Fruit fly (Drosophila melanogaster) whole organism, embryonic: ENCODE results near the gene sinu.

ENCODE experiments used
- Abd-B ChIP-seq: fragments of 200-800 bp; sonication (Bioruptor generic); optimal IDR thresholded peaks from 2 replicates; lab custom pipeline; 2018; ENCODE audit warnings: missing biosample characterization, mild to moderate bottlenecking, missing genetic modification characterization, moderate library complexity
- Antp ChIP-seq: fragments of 200-800 bp; sonication (Bioruptor generic); optimal IDR thresholded peaks from 3 replicates; lab custom pipeline; 2016; ENCODE audit warnings: missing biosample characterization, missing genetic modification characterization
- Atf6 ChIP-seq: fragments of 200-800 bp; sonication (Bioruptor generic); IDR thresholded peaks from 2 replicates; pipeline ENCODE4 v1.3.6; 2022; ENCODE audit warnings: missing biosample characterization, missing genetic modification characterization
- B-H1 ChIP-seq: fragments of 200-800 bp; sonication (Bioruptor generic); IDR thresholded peaks from 3 replicates; pipeline ENCODE4 v1.3.6; 2022; ENCODE audit warnings: missing biosample characterization, missing genetic modification characterization
- B-H2 ChIP-seq: fragments of 200-800 bp; sonication (Bioruptor generic); optimal IDR thresholded peaks from 2 replicates; lab custom pipeline; 2018; ENCODE audit warnings: missing biosample characterization, mild to moderate bottlenecking, missing genetic modification characterization
- Bgb ChIP-seq: fragments of 200-800 bp; sonication (Bioruptor generic); IDR thresholded peaks from 2 replicates; pipeline ENCODE4 v1.3.6; 2022; ENCODE audit warnings: missing biosample characterization, missing genetic modification characterization; ENCODE audit not compliant: partially characterized antibody
- CG10654 ChIP-seq: fragments of 200-800 bp; sonication (Bioruptor generic); optimal IDR thresholded peaks from 2 replicates; lab custom pipeline; 2016; ENCODE audit warnings: missing biosample characterization, missing genetic modification characterization
- CG11093 ChIP-seq: fragments of 200-800 bp; sonication (Bioruptor generic); IDR thresholded peaks from 3 replicates; pipeline ENCODE4 v1.3.6; 2022; ENCODE audit warnings: missing biosample characterization, missing genetic modification characterization
- CG11560 ChIP-seq: fragments of 200-800 bp; sonication (Bioruptor generic); IDR thresholded peaks from 3 replicates; pipeline ENCODE4 v1.3.6; 2022; ENCODE audit warnings: missing biosample characterization, missing genetic modification characterization
- CG12391 ChIP-seq: fragments of 200-800 bp; sonication (Bioruptor generic); optimal IDR thresholded peaks from 3 replicates; lab custom pipeline; 2018; ENCODE audit warnings: missing biosample characterization, mild to moderate bottlenecking, missing genetic modification characterization, moderate library complexity
- CG14441 ChIP-seq: fragments of 200-800 bp; sonication (Bioruptor generic); IDR thresholded peaks from 2 replicates; pipeline ENCODE4 v1.3.6; 2022; ENCODE audit warnings: missing biosample characterization, missing genetic modification characterization
- CG15073 ChIP-seq: fragments of 200-800 bp; sonication (Bioruptor generic); optimal IDR thresholded peaks from 2 replicates; lab custom pipeline; 2016; ENCODE audit warnings: missing biosample characterization, missing genetic modification characterization
- CG15269 ChIP-seq: fragments of 200-800 bp; sonication (Bioruptor generic); optimal IDR thresholded peaks from 2 replicates; lab custom pipeline; 2018; ENCODE audit warnings: missing biosample characterization, mild to moderate bottlenecking, missing genetic modification characterization, moderate library complexity
- CG15514 ChIP-seq: fragments of 200-800 bp; sonication (Bioruptor generic); optimal IDR thresholded peaks from 3 replicates; lab custom pipeline; 2017; ENCODE audit warnings: missing biosample characterization, missing genetic modification characterization, mild to moderate bottlenecking, moderate library complexity, missing genetic modification reagents
- CG16863 ChIP-seq: fragments of 200-800 bp; sonication (Bioruptor generic); optimal IDR thresholded peaks from 3 replicates; lab custom pipeline; 2016; ENCODE audit warnings: missing biosample characterization, missing genetic modification characterization
- CG18011 ChIP-seq: fragments of 200-800 bp; sonication (Bioruptor generic); optimal IDR thresholded peaks from 2 replicates; lab custom pipeline; 2017; ENCODE audit warnings: missing biosample characterization, missing genetic modification characterization, mild to moderate bottlenecking, moderate library complexity, missing genotype
- CG31224 ChIP-seq: fragments of 200-800 bp; sonication (Bioruptor generic); IDR thresholded peaks from 2 replicates; pipeline ENCODE4 v1.3.6; 2022; ENCODE audit warnings: missing biosample characterization, missing genetic modification characterization
- CG32532 ChIP-seq: fragments of 200-800 bp; sonication (Bioruptor generic); IDR thresholded peaks from 2 replicates; pipeline ENCODE4 v1.3.6; 2022; ENCODE audit warnings: missing biosample characterization, missing genetic modification characterization
- CG3281 ChIP-seq: fragments of 200-800 bp; sonication (Bioruptor generic); optimal IDR thresholded peaks from 3 replicates; lab custom pipeline; 2017; ENCODE audit warnings: missing biosample characterization, mild to moderate bottlenecking, missing genetic modification characterization
- CG43689 ChIP-seq: fragments of 200-800 bp; sonication (Bioruptor generic); IDR thresholded peaks from 2 replicates; pipeline ENCODE4 v1.3.6; 2022; ENCODE audit warnings: missing biosample characterization, missing genetic modification characterization
- CG4730 ChIP-seq: fragments of 200-800 bp; sonication (Bioruptor generic); IDR thresholded peaks from 2 replicates; pipeline ENCODE4 v1.3.6; 2022; ENCODE audit warnings: missing biosample characterization, missing genetic modification characterization
- CG8290 ChIP-seq, 3 experiments: fragments of 200-800 bp; sonication (Bioruptor generic); optimal IDR thresholded peaks; 2 replicates each; lab custom pipeline; 2016 to 2019; ENCODE audit warnings: missing biosample characterization in 3 of 3, missing genetic modification characterization in 3 of 3, mild to moderate bottlenecking in 2 of 3, moderate library complexity in 1 of 3
- Dad ChIP-seq: fragments of 200-800 bp; sonication (Bioruptor generic); optimal IDR thresholded peaks from 3 replicates; lab custom pipeline; 2016; ENCODE audit warnings: missing biosample characterization, missing genetic modification characterization
- Dek ChIP-seq: fragments of 200-800 bp; sonication (Bioruptor generic); optimal IDR thresholded peaks from 3 replicates; lab custom pipeline; 2019; ENCODE audit warnings: missing biosample characterization, mild to moderate bottlenecking, missing genetic modification characterization, moderate library complexity
- Fer1 ChIP-seq: fragments of 200-800 bp; sonication (Bioruptor generic); optimal IDR thresholded peaks from 2 replicates; lab custom pipeline; 2017; ENCODE audit warnings: missing biosample characterization, mild to moderate bottlenecking, missing genetic modification characterization
- HLH54F ChIP-seq: fragments of 200-800 bp; sonication (Bioruptor generic); optimal IDR thresholded peaks from 3 replicates; lab custom pipeline; 2016; ENCODE audit warnings: missing biosample characterization, missing genetic modification characterization
- Hmr ChIP-seq: fragments of 200-800 bp; sonication (Bioruptor generic); optimal IDR thresholded peaks from 3 replicates; lab custom pipeline; 2017; ENCODE audit warnings: mild to moderate bottlenecking, missing biosample characterization, missing genetic modification reagents, missing genetic modification characterization
- Kr ChIP-seq: fragments of 200-800 bp; sonication (Bioruptor generic); optimal IDR thresholded peaks from 2 replicates; lab custom pipeline; 2017; ENCODE audit warnings: missing biosample characterization, mild to moderate bottlenecking, missing genetic modification characterization
- NfI ChIP-seq: fragments of 200-800 bp; sonication (Bioruptor generic); optimal IDR thresholded peaks from 3 replicates; lab custom pipeline; 2018; ENCODE audit warnings: missing biosample characterization, mild to moderate bottlenecking, missing genetic modification characterization, moderate library complexity
- Sox100B ChIP-seq: fragments of 200-800 bp; sonication (Bioruptor generic); optimal IDR thresholded peaks from 3 replicates; lab custom pipeline; 2018; ENCODE audit warnings: missing biosample characterization, mild to moderate bottlenecking, missing genetic modification characterization
- Xbp1 ChIP-seq: fragments of 200-800 bp; sonication (Bioruptor generic); optimal IDR thresholded peaks from 3 replicates; lab custom pipeline; 2016; ENCODE audit warnings: missing biosample characterization, mild to moderate bottlenecking, missing genetic modification characterization
- amos ChIP-seq: fragments of 200-800 bp; sonication (Bioruptor generic); IDR thresholded peaks from 2 replicates; pipeline ENCODE4 v1.3.6; 2022; ENCODE audit warnings: missing biosample characterization, missing genetic modification characterization; ENCODE audit not compliant: partially characterized antibody
- btn ChIP-seq: fragments of 200-800 bp; sonication (Bioruptor generic); optimal IDR thresholded peaks from 2 replicates; lab custom pipeline; 2016; ENCODE audit warnings: missing biosample characterization, missing genetic modification characterization
- cwo ChIP-seq: fragments of 200-800 bp; sonication (Bioruptor generic); optimal IDR thresholded peaks from 3 replicates; lab custom pipeline; 2017; ENCODE audit warnings: missing biosample characterization, missing genetic modification characterization, mild to moderate bottlenecking, moderate library complexity, missing genetic modification reagents
- dan ChIP-seq: fragments of 200-800 bp; sonication (Bioruptor generic); IDR thresholded peaks from 2 replicates; pipeline ENCODE4 v1.3.6; 2022; ENCODE audit warnings: missing biosample characterization, missing genetic modification characterization
- esg ChIP-seq: fragments of 200-800 bp; sonication (Bioruptor generic); conservative IDR thresholded peaks from 2 replicates; pipeline ENCODE4 v1.3.6; 2022; ENCODE audit warnings: missing biosample characterization, missing genetic modification characterization
- gem ChIP-seq: fragments of 200-800 bp; sonication (Bioruptor generic); optimal IDR thresholded peaks from 2 replicates; lab custom pipeline; 2019; ENCODE audit warnings: missing biosample characterization, mild to moderate bottlenecking, missing genetic modification characterization, moderate library complexity
- hkb ChIP-seq, 2 experiments: fragments of 200-800 bp in 1 of 2; fragments of >200 bp in 1 of 2; sonication (Bioruptor generic) in 1 of 2; IDR thresholded peaks in 1 of 2; optimal IDR thresholded peaks in 1 of 2; 2 replicates each; pipeline versions ENCODE4 v1.3.6 to Lab custom; 2017 to 2022; ENCODE audit warnings: missing biosample characterization in 1 of 2, missing genetic modification characterization in 1 of 2
- luna ChIP-seq: fragments of 200-800 bp; sonication (Bioruptor generic); optimal IDR thresholded peaks from 2 replicates; lab custom pipeline; 2016; ENCODE audit warnings: missing biosample characterization, missing genetic modification characterization
- nmo ChIP-seq: fragments of 200-800 bp; sonication (Bioruptor generic); optimal IDR thresholded peaks from 2 replicates; lab custom pipeline; 2018; ENCODE audit warnings: missing biosample characterization, mild to moderate bottlenecking, missing genetic modification characterization, moderate library complexity
- onecut ChIP-seq: fragments of 200-800 bp; sonication (Bioruptor generic); IDR thresholded peaks from 2 replicates; pipeline ENCODE4 v1.3.6; 2022; ENCODE audit warnings: missing biosample characterization, missing genetic modification characterization
- prd ChIP-seq, 3 experiments: fragments of >200 bp in 2 of 3; fragments of 200-800 bp in 1 of 3; sonication (Bioruptor generic) in 1 of 3; optimal IDR thresholded peaks in 2 of 3; IDR thresholded peaks in 1 of 3; 2 replicates in 2 of 3; 3 replicates in 1 of 3; pipeline versions ENCODE4 v1.3.6 to Lab custom; 2017 to 2022; ENCODE audit warnings: missing biosample characterization in 1 of 3, missing genetic modification characterization in 1 of 3
- sc ChIP-seq, 3 experiments: fragments of >200 bp in 2 of 3; fragments of 200-800 bp in 1 of 3; sonication (Bioruptor generic) in 1 of 3; optimal IDR thresholded peaks; 2 replicates in 2 of 3; 3 replicates in 1 of 3; lab custom pipeline; 2017; ENCODE audit warnings: mild to moderate bottlenecking in 1 of 3, missing biosample characterization in 1 of 3, missing genetic modification characterization in 1 of 3, missing genetic modification reagents in 1 of 3
- sug ChIP-seq: fragments of 200-800 bp; optimal IDR thresholded peaks from 2 replicates; lab custom pipeline; 2019; ENCODE audit warnings: missing biosample characterization, mild to moderate bottlenecking, missing genetic modification characterization, moderate library complexity
- tio ChIP-seq: fragments of 200-800 bp; sonication (Bioruptor generic); optimal IDR thresholded peaks from 2 replicates; lab custom pipeline; 2017; ENCODE audit warnings: missing biosample characterization, missing genetic modification characterization, inconsistent platforms
- ttk ChIP-seq: fragments of 200-800 bp; sonication (Bioruptor generic); IDR thresholded peaks from 2 replicates; pipeline ENCODE4 v2.1.2; 2022; ENCODE audit warnings: missing biosample characterization, missing genetic modification characterization
- tup ChIP-seq: fragments of 200-800 bp; sonication (Bioruptor generic); optimal IDR thresholded peaks from 2 replicates; lab custom pipeline; 2016; ENCODE audit warnings: missing biosample characterization, mild to moderate bottlenecking, missing genetic modification characterization, moderate library complexity
- z ChIP-seq: fragments of 200-800 bp; sonication (Bioruptor generic); IDR thresholded peaks from 3 replicates; pipeline ENCODE4 v1.3.6; 2022; ENCODE audit warnings: missing biosample characterization, missing genetic modification characterization

Gene sinu

dm6 chr3L:5554377-5554776 lies 7.0 kb downstream of the sinu start (continued):
- TF ChIP-seq CG31224 (peak; percentile 68), Dad (GFP tag; lab: Kevin White, UChicago) (no peak), HLH54F (GFP tag; lab: Kevin White, UChicago) (no peak), Atf6 (GFP tag; lab: Robert Waterston, UW) (peak; percentile 56), Abd-B (GFP tag; lab: Kevin White, UChicago) (peak; percentile 65), nmo (GFP tag; lab: Kevin White, UChicago) (peak; percentile 52), CG43689 (GFP tag; lab: Robert Waterston, UW) (0 out of 2 replicates have a peak, but pooled peaks have one; percentile 28), CG15269 (peak; percentile 82), CG3281 (peak; percentile 37), CG11093 (GFP tag; lab: Robert Waterston, UW) (peak; percentile 49; the same call in 1 of the 3 replicates), sc (optimal IDR thresholded peaks at IDR 0.05; lab: Kevin White, UChicago) (no peak), sc (GFP tag; optimal IDR thresholded peaks at IDR 0.05; lab: Kevin White, UChicago) (no peak), luna (no peak), NfI (GFP tag; lab: Kevin White, UChicago) (peak; percentile 60), CG11560 (tag; lab: Robert Waterston, UW) (peak; percentile 47; the same call in 1 of the 3 replicates), Hmr (GFP tag; lab: Kevin White, UChicago) (peak; percentile 43), ttk (GFP tag; lab: Robert Waterston, UW) (peak; percentile 49; the same call in 1 of the 2 replicates), CG18011 (no peak), hkb (optimal IDR thresholded peaks at IDR 0.05; lab: Kevin White, UChicago) (no peak), hkb (GFP tag; IDR thresholded peaks at IDR 0.05; lab: Robert Waterston, UW) (peak; percentile 56), esg (GFP tag; lab: Robert Waterston, UW) (peak; percentile 61), sug (tag; lab: Kevin White, UChicago) (peak; percentile 31), CG8290 (GFP tag; optimal IDR thresholded peaks at IDR 0.05; lab: Kevin White, UChicago) (no peak), CG8290 (tag; optimal IDR thresholded peaks at IDR 0.05; lab: Kevin White, UChicago) (no peak), dan (no peak), Antp (GFP tag; lab: Kevin White, UChicago) (no peak), Bgb (GFP tag; lab: Robert Waterston, UW) (no peak), B-H2 (GFP tag; lab: Kevin White, UChicago) (no peak), CG10654 (GFP tag; lab: Kevin White, UChicago) (peak; percentile 7), cwo (GFP tag; lab: Kevin White, UChicago) (peak; percentile 37), Dek (tag; lab: Kevin White, UChicago) (peak; percentile 38), CG16863 (GFP tag; lab: Kevin White, UChicago) (no peak), gem (tag; lab: Kevin White, UChicago) (peak; percentile 73), Xbp1 (GFP tag; lab: Kevin White, UChicago) (peak; percentile 50), CG14441 (GFP tag; lab: Robert Waterston, UW) (peak; percentile 69), tup (GFP tag; lab: Kevin White, UChicago) (no peak), tio (peak; percentile 24), btn (GFP tag; lab: Kevin White, UChicago) (no peak), onecut (GFP tag; lab: Robert Waterston, UW) (0 out of 2 replicates have a peak, but pooled peaks have one; percentile 8), z (GFP tag; lab: Robert Waterston, UW) (no peak), Sox100B (peak; percentile 15), prd (optimal IDR thresholded peaks at IDR 0.05; lab: Kevin White, UChicago) (no peak), prd (GFP tag; IDR thresholded peaks at IDR 0.05; lab: Robert Waterston, UW) (peak; percentile 77), Kr (no peak), amos (GFP tag; lab: Robert Waterston, UW) (no peak), CG32532 (peak; percentile 70), B-H1 (no peak; the same call in 2 of the 3 replicates), CG12391 (tag; lab: Kevin White, UChicago) (no peak), CG15514 (GFP tag; lab: Kevin White, UChicago) (peak; percentile 6), Fer1 (GFP tag; lab: Kevin White, UChicago) (peak; percentile 37), CG15073 (no peak), CG4730 (peak; percentile 35; the same call in 1 of the 2 replicates)
